Fruit fly (Drosophila melanogaster) whole organism, embryonic: ENCODE measurements around the gene PIP82.

Experiments used
- Antp ChIP-seq: fragments of 200-800 bp; sonication (Bioruptor generic); optimal IDR thresholded peaks from 3 replicates; lab custom pipeline; 2016; ENCODE audit warnings: missing biosample characterization, missing genetic modification characterization
- Asciz ChIP-seq: fragments of 200-800 bp; sonication (Bioruptor generic); optimal IDR thresholded peaks from 2 replicates; lab custom pipeline; 2017; ENCODE audit warnings: missing biosample characterization, mild to moderate bottlenecking, missing genetic modification characterization, missing genetic modification reagents
- Awh ChIP-seq: fragments of 200-800 bp; sonication (Bioruptor generic); IDR thresholded peaks from 2 replicates; pipeline ENCODE4, ENCODE4 v1.3.6; 2022; ENCODE audit warnings: missing biosample characterization, missing genetic modification characterization
- Bdp1 ChIP-seq: fragments of 200-800 bp; sonication (Bioruptor generic); optimal IDR thresholded peaks from 3 replicates; lab custom pipeline; 2016; ENCODE audit warnings: missing biosample characterization, missing genetic modification characterization
- BtbVII ChIP-seq: fragments of 200-800 bp; sonication (Bioruptor generic); optimal IDR thresholded peaks from 3 replicates; lab custom pipeline; 2017; ENCODE audit warnings: missing biosample characterization, mild to moderate bottlenecking, missing genetic modification characterization
- CG10565 ChIP-seq: fragments of 200-800 bp; sonication (Bioruptor generic); optimal IDR thresholded peaks from 3 replicates; lab custom pipeline; 2016; ENCODE audit warnings: missing biosample characterization, mild to moderate bottlenecking, missing genetic modification characterization
- CG10979 ChIP-seq: fragments of 200-800 bp; sonication (Bioruptor generic); optimal IDR thresholded peaks from 2 replicates; lab custom pipeline; 2018; ENCODE audit warnings: missing biosample characterization, mild to moderate bottlenecking, missing genetic modification characterization, moderate library complexity
- CG11504 ChIP-seq: fragments of 200-800 bp; sonication (Bioruptor generic); optimal IDR thresholded peaks from 3 replicates; lab custom pipeline; 2019; ENCODE audit warnings: missing biosample characterization, mild to moderate bottlenecking, missing genetic modification characterization, moderate library complexity
- CG11695 ChIP-seq: fragments of 200-800 bp; sonication (Bioruptor generic); IDR thresholded peaks from 3 replicates; pipeline ENCODE4 v1.3.6; 2022; ENCODE audit warnings: missing biosample characterization, missing genetic modification characterization
- CG12769 ChIP-seq: fragments of 200-800 bp; sonication (Bioruptor generic); optimal IDR thresholded peaks from 2 replicates; lab custom pipeline; 2019; ENCODE audit warnings: missing biosample characterization, mild to moderate bottlenecking, missing genetic modification characterization, moderate library complexity
- CG14014 ChIP-seq: fragments of 200-800 bp; sonication (Bioruptor generic); IDR thresholded peaks from 2 replicates; pipeline ENCODE4 v1.3.6; 2022; ENCODE audit warnings: missing biosample characterization, missing genetic modification characterization
- CG15073 ChIP-seq: fragments of 200-800 bp; sonication (Bioruptor generic); optimal IDR thresholded peaks from 2 replicates; lab custom pipeline; 2016; ENCODE audit warnings: missing biosample characterization, missing genetic modification characterization
- CG15514 ChIP-seq: fragments of 200-800 bp; sonication (Bioruptor generic); optimal IDR thresholded peaks from 3 replicates; lab custom pipeline; 2017; ENCODE audit warnings: missing biosample characterization, missing genetic modification characterization, mild to moderate bottlenecking, moderate library complexity, missing genetic modification reagents
- CG1602 ChIP-seq: fragments of 200-800 bp; sonication (Bioruptor generic); optimal IDR thresholded peaks from 3 replicates; lab custom pipeline; 2016; ENCODE audit warnings: missing biosample characterization, missing genetic modification characterization
- CG16815 ChIP-seq: fragments of 200-800 bp; sonication (Bioruptor generic); optimal IDR thresholded peaks from 3 replicates; lab custom pipeline; 2017; ENCODE audit warnings: missing biosample characterization, mild to moderate bottlenecking, missing genetic modification characterization
- CG18262 ChIP-seq: fragments of 200-800 bp; optimal IDR thresholded peaks from 3 replicates; lab custom pipeline; 2019; ENCODE audit warnings: missing biosample characterization, mild to moderate bottlenecking, missing genetic modification characterization, moderate library complexity
- CG2120 ChIP-seq: fragments of 200-800 bp; sonication (Bioruptor generic); optimal IDR thresholded peaks from 3 replicates; lab custom pipeline; 2016; ENCODE audit warnings: missing biosample characterization, missing genetic modification characterization
- CG2129 ChIP-seq: fragments of 200-800 bp; sonication (Bioruptor generic); IDR thresholded peaks from 2 replicates; pipeline ENCODE4 v1.3.6; 2022; ENCODE audit warnings: missing biosample characterization, missing genetic modification characterization; ENCODE audit not compliant: partially characterized antibody
- CG4424 ChIP-seq: fragments of 200-800 bp; sonication (Bioruptor generic); optimal IDR thresholded peaks from 3 replicates; lab custom pipeline; 2016; ENCODE audit warnings: missing biosample characterization, missing genetic modification characterization
- CG4854 ChIP-seq: fragments of 200-800 bp; sonication (Bioruptor generic); optimal IDR thresholded peaks from 2 replicates; lab custom pipeline; 2016; ENCODE audit warnings: missing biosample characterization, missing genetic modification characterization, inconsistent platforms
- CG5245 ChIP-seq: fragments of 200-800 bp; sonication (Bioruptor generic); optimal IDR thresholded peaks from 3 replicates; lab custom pipeline; 2016; ENCODE audit warnings: missing biosample characterization, missing genetic modification characterization
- CG6654 ChIP-seq: fragments of 200-800 bp; sonication (Bioruptor generic); optimal IDR thresholded peaks from 2 replicates; lab custom pipeline; 2017; ENCODE audit warnings: missing biosample characterization, mild to moderate bottlenecking, missing genetic modification characterization
- CG7357 ChIP-seq: fragments of 200-800 bp; sonication (Bioruptor generic); IDR thresholded peaks from 3 replicates; pipeline ENCODE4 v1.3.6; 2022; ENCODE audit warnings: missing biosample characterization, missing genetic modification characterization
- CkIIα-i1 ChIP-seq: fragments of 200-800 bp; sonication (Bioruptor generic); IDR thresholded peaks from 2 replicates; pipeline ENCODE4 v1.3.6; 2022; ENCODE audit warnings: missing biosample characterization, missing genetic modification characterization
- CrebB ChIP-seq: fragments of 200-800 bp; sonication (Bioruptor generic); optimal IDR thresholded peaks from 3 replicates; lab custom pipeline; 2018; ENCODE audit warnings: missing biosample characterization, mild to moderate bottlenecking, missing genetic modification characterization
- D ChIP-seq, 2 experiments: fragments of 200-800 bp in 1 of 2; fragments of >200 bp in 1 of 2; sonication (Bioruptor generic) in 1 of 2; optimal IDR thresholded peaks; 2 replicates in 1 of 2; 3 replicates in 1 of 2; lab custom pipeline; 2017; ENCODE audit warnings: mild to moderate bottlenecking in 1 of 2, missing biosample characterization in 1 of 2, missing genetic modification characterization in 1 of 2, missing genetic modification reagents in 1 of 2
- Dref ChIP-seq: fragments of 200-800 bp; sonication (Bioruptor generic); IDR thresholded peaks from 2 replicates; pipeline ENCODE4 v1.3.6; 2022; ENCODE audit warnings: missing biosample characterization, missing genetic modification characterization
- H2.0 ChIP-seq: fragments of 200-800 bp; sonication (Bioruptor generic); IDR thresholded peaks from 2 replicates; pipeline ENCODE4 v1.3.6; 2022; ENCODE audit warnings: missing biosample characterization, missing genetic modification characterization
- Hey ChIP-seq: fragments of 200-800 bp; sonication (Bioruptor generic); optimal IDR thresholded peaks from 3 replicates; lab custom pipeline; 2018; ENCODE audit warnings: missing biosample characterization, mild to moderate bottlenecking, missing genetic modification characterization
- Med ChIP-seq: fragments of 200-800 bp; sonication (Bioruptor generic); peaks from one replicate; lab custom pipeline; 2016; ENCODE audit warnings: missing biosample characterization, missing genetic modification characterization, mild to moderate bottlenecking, inconsistent platforms, moderate library complexity
- Myb ChIP-seq: fragments of 200-800 bp; sonication (Bioruptor generic); optimal IDR thresholded peaks from 2 replicates; lab custom pipeline; 2016; ENCODE audit warnings: missing biosample characterization, missing genetic modification characterization
- Side ChIP-seq: fragments of 200-800 bp; sonication (Bioruptor generic); optimal IDR thresholded peaks from 2 replicates; lab custom pipeline; 2016; ENCODE audit warnings: missing biosample characterization, missing genetic modification characterization
- bigmax ChIP-seq: fragments of 200-800 bp; sonication (Bioruptor generic); optimal IDR thresholded peaks from 2 replicates; lab custom pipeline; 2018; ENCODE audit warnings: missing biosample characterization, mild to moderate bottlenecking, missing genetic modification characterization
- ci ChIP-seq: fragments of 200-800 bp; sonication (Bioruptor generic); IDR thresholded peaks from 3 replicates; pipeline ENCODE4 v1.3.6; 2022; ENCODE audit warnings: missing biosample characterization, missing genetic modification characterization
- dan ChIP-seq: fragments of 200-800 bp; sonication (Bioruptor generic); IDR thresholded peaks from 2 replicates; pipeline ENCODE4 v1.3.6; 2022; ENCODE audit warnings: missing biosample characterization, missing genetic modification characterization
- dmrt99B ChIP-seq: fragments of 200-800 bp; sonication (Bioruptor generic); optimal IDR thresholded peaks from 2 replicates; lab custom pipeline; 2018; ENCODE audit warnings: missing biosample characterization, mild to moderate bottlenecking, missing genetic modification characterization, moderate library complexity
- en ChIP-seq: fragments of 200-800 bp; sonication (Bioruptor generic); optimal IDR thresholded peaks from 2 replicates; lab custom pipeline; 2016; ENCODE audit warnings: missing biosample characterization, missing genetic modification characterization
- ewg ChIP-seq: fragments of 200-800 bp; sonication (Bioruptor generic); optimal IDR thresholded peaks from 3 replicates; lab custom pipeline; 2017; ENCODE audit warnings: mild to moderate bottlenecking, missing biosample characterization, missing genetic modification reagents, missing genetic modification characterization
- fd64A ChIP-seq: fragments of 200-800 bp; sonication (Bioruptor generic); optimal IDR thresholded peaks from 3 replicates; lab custom pipeline; 2018; ENCODE audit warnings: missing biosample characterization, mild to moderate bottlenecking, missing genetic modification characterization
- knrl ChIP-seq: fragments of 200-800 bp; sonication (Bioruptor generic); IDR thresholded peaks from 3 replicates; pipeline ENCODE4 v1.3.6; 2022; ENCODE audit warnings: missing biosample characterization, missing genetic modification characterization; ENCODE audit not compliant: partially characterized antibody
- lbe ChIP-seq: fragments of 200-800 bp; sonication (Bioruptor generic); optimal IDR thresholded peaks from 2 replicates; lab custom pipeline; 2016; ENCODE audit warnings: missing biosample characterization, mild to moderate bottlenecking, missing genetic modification characterization
- lola ChIP-seq, 3 experiments: fragments of >200 bp in 2 of 3; fragments of 200-800 bp in 1 of 3; sonication (Bioruptor generic) in 1 of 3; optimal IDR thresholded peaks; 2 replicates each; lab custom pipeline; 2017 to 2019; ENCODE audit warnings: missing biosample characterization in 3 of 3, missing genetic modification characterization in 3 of 3, mild to moderate bottlenecking in 1 of 3, moderate library complexity in 1 of 3
- lov ChIP-seq, 2 experiments: fragments of 200-800 bp in 1 of 2; fragments of >200 bp in 1 of 2; sonication (Bioruptor generic) in 1 of 2; IDR thresholded peaks in 1 of 2; optimal IDR thresholded peaks in 1 of 2; 2 replicates in 1 of 2; 3 replicates in 1 of 2; pipeline versions ENCODE4 v1.3.6 to Lab custom; 2017 to 2022; ENCODE audit warnings: missing biosample characterization in 1 of 2, missing genetic modification characterization in 1 of 2
- nerfin-1 ChIP-seq: fragments of 200-800 bp; sonication (Bioruptor generic); optimal IDR thresholded peaks from 3 replicates; lab custom pipeline; 2019; ENCODE audit warnings: missing biosample characterization, mild to moderate bottlenecking, missing genetic modification characterization, moderate library complexity
- nerfin-2 ChIP-seq: fragments of 200-800 bp; sonication (Bioruptor generic); IDR thresholded peaks from 2 replicates; pipeline ENCODE4 v1.3.6; 2022; ENCODE audit warnings: missing biosample characterization, missing genetic modification characterization; ENCODE audit not compliant: partially characterized antibody
- onecut ChIP-seq: fragments of 200-800 bp; sonication (Bioruptor generic); IDR thresholded peaks from 2 replicates; pipeline ENCODE4 v1.3.6; 2022; ENCODE audit warnings: missing biosample characterization, missing genetic modification characterization
- sob ChIP-seq: fragments of 200-800 bp; sonication (Bioruptor generic); IDR thresholded peaks from 2 replicates; pipeline ENCODE4 v1.3.6; 2022; ENCODE audit warnings: missing biosample characterization, missing genetic modification characterization
- sug ChIP-seq: fragments of 200-800 bp; optimal IDR thresholded peaks from 2 replicates; lab custom pipeline; 2019; ENCODE audit warnings: missing biosample characterization, mild to moderate bottlenecking, missing genetic modification characterization, moderate library complexity
- wek ChIP-seq: fragments of 200-800 bp; sonication (Bioruptor generic); optimal IDR thresholded peaks from 3 replicates; lab custom pipeline; 2018; ENCODE audit warnings: missing biosample characterization, mild to moderate bottlenecking, missing genetic modification characterization, moderate library complexity

PIP82 gene

DNA sequence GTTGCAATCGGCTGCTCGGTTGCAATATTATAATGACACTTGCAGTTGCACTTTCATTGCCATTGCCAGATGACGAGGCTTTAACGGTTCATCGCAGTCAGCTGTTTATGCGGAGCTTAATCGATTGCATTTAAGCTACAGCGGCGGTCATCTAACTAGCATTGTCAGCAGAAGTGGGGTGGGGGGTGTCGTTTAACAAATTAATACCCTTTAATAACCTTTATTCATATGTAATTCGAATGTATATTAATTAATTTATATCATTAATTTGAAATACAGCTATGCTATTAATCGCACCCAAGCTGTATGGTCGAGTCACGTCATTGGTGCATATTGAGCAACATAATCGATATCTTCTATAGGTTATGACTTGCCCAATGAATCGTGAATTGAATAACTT is 36.6 kb downstream of the PIP82 start (continued):
- TF ChIP-seq Antp (GFP tag; lab: Kevin White, UChicago) (no peak), nerfin-2 (no peak), Asciz (GFP tag; lab: Kevin White, UChicago) (peak; percentile 75), dan (no peak), CG7357 (GFP tag; lab: Robert Waterston, UW) (peak; percentile 73; the same call in 2 of the 3 replicates), CG15073 (no peak), en (GFP tag; lab: Kevin White, UChicago) (no peak), CG6654 (GFP tag; lab: Kevin White, UChicago) (peak; percentile 25), CG11504 (peak; percentile 92), CG14014 (GFP tag; lab: Robert Waterston, UW) (peak; percentile 85), CG5245 (peak; percentile 64), Bdp1 (GFP tag; lab: Kevin White, UChicago) (no peak), BtbVII (GFP tag; lab: Kevin White, UChicago) (peak; percentile 62), CG4854 (GFP tag; lab: Kevin White, UChicago) (peak; percentile 25), dmrt99B (peak; percentile 93), knrl (GFP tag; lab: Robert Waterston, UW) (no peak), bigmax (GFP tag; lab: Kevin White, UChicago) (no peak), CG10979 (tag; lab: Kevin White, UChicago) (peak; percentile 80), nerfin-1 (tag; lab: Kevin White, UChicago) (peak; percentile 72), CG10565 (GFP tag; lab: Kevin White, UChicago) (no peak), CG12769 (tag; lab: Kevin White, UChicago) (peak; percentile 44), CG16815 (GFP tag; lab: Kevin White, UChicago) (peak; percentile 8), Med (GFP tag; lab: Kevin White, UChicago) (peak; percentile 78), lov (optimal IDR thresholded peaks at IDR 0.05; lab: Kevin White, UChicago) (no peak), lov (GFP tag; IDR thresholded peaks at IDR 0.05; lab: Robert Waterston, UW) (peak; percentile 91), sob (GFP tag; lab: Robert Waterston, UW) (peak; percentile 80), Awh (GFP tag; lab: Robert Waterston, UW) (peak; percentile 86), Hey (tag; lab: Kevin White, UChicago) (no peak), Myb (GFP tag; lab: Kevin White, UChicago) (no peak), ewg (peak; percentile 72), CkIIα-i1 (GFP tag; lab: Robert Waterston, UW) (no peak), CrebB (tag; lab: Kevin White, UChicago) (peak; percentile 6), lola (GFP tag; optimal IDR thresholded peaks at IDR 0.05; lab: Kevin White, UChicago) (peak in 1 of 3 experiments; percentile 42), CG1602 (GFP tag; lab: Kevin White, UChicago) (peak; percentile 47), CG11695 (GFP tag; lab: Robert Waterston, UW) (peak; percentile 68; the same call in 2 of the 3 replicates), CG15514 (GFP tag; lab: Kevin White, UChicago) (peak; percentile 31), sug (tag; lab: Kevin White, UChicago) (peak; percentile 0), Side (no peak), wek (peak; percentile 66), CG2120 (no peak), fd64A (GFP tag; lab: Kevin White, UChicago) (peak; percentile 64), CG18262 (tag; lab: Kevin White, UChicago) (peak; percentile 76), ci (GFP tag; lab: Robert Waterston, UW) (peak; percentile 95), CG2129 (no peak), onecut (peak; percentile 87), lbe (peak; percentile 15), D (optimal IDR thresholded peaks at IDR 0.05; lab: Kevin White, UChicago) (no peak), D (GFP tag; optimal IDR thresholded peaks at IDR 0.05; lab: Kevin White, UChicago) (peak; percentile 71), H2.0 (GFP tag; lab: Robert Waterston, UW) (peak; percentile 82), Dref (no peak), CG4424 (GFP tag; lab: Kevin White, UChicago) (peak; percentile 77)
